Worm (Caenorhabditis elegans) whole organism, young adult: Measurements from ENCODE around the gene twk-32.

Experiments used
- F10E7.11 ChIP-seq: sonication (generic microtip); optimal IDR thresholded peaks from 2 replicates; lab custom pipeline; 2017; ENCODE audit warnings: mild to moderate bottlenecking, missing genetic modification characterization, moderate library complexity, missing compliant biosample characterization
- F39B2.1 ChIP-seq: fragments of 200-800 bp; sonication (Bioruptor generic); IDR thresholded peaks from 2 replicates; pipeline ENCODE4 v1.3.6; 2022; ENCODE audit warnings: missing genetic modification reagents, missing genetic modification characterization, missing compliant biosample characterization
- athp-1 ChIP-seq: sonication (generic microtip); optimal IDR thresholded peaks from 2 replicates; lab custom pipeline; 2017; ENCODE audit warnings: mild to moderate bottlenecking, missing genetic modification characterization, missing compliant biosample characterization
- ccch-3 ChIP-seq: fragments of 200-800 bp; sonication (Bioruptor generic); optimal IDR thresholded peaks from 2 replicates; lab custom pipeline; 2018; ENCODE audit warnings: mild to moderate bottlenecking, missing genetic modification characterization, missing compliant biosample characterization
- ceh-40 ChIP-seq: fragments of 200-800 bp; sonication (Bioruptor generic); IDR thresholded peaks from 2 replicates; pipeline ENCODE4 v1.3.6; 2022; ENCODE audit warnings: missing genetic modification characterization, missing compliant biosample characterization
- ets-4 ChIP-seq: fragments of 200-800 bp; sonication (Bioruptor generic); optimal IDR thresholded peaks from 2 replicates; lab custom pipeline; 2018; ENCODE audit warnings: mild to moderate bottlenecking, missing genetic modification characterization, missing compliant biosample characterization
- fkh-3 ChIP-seq: sonication (generic microtip); optimal IDR thresholded peaks from 2 replicates; lab custom pipeline; 2016; ENCODE audit warnings: mild to moderate bottlenecking, missing genetic modification characterization, missing compliant biosample characterization
- madf-10 ChIP-seq: sonication (generic microtip); optimal IDR thresholded peaks from 2 replicates; lab custom pipeline; 2016; ENCODE audit warnings: mild to moderate bottlenecking, missing genetic modification characterization, missing compliant biosample characterization
- mel-28 ChIP-seq: sonication (generic microtip); optimal IDR thresholded peaks from 2 replicates; lab custom pipeline; 2016; ENCODE audit warnings: borderline replicate concordance, mild to moderate bottlenecking, missing genetic modification characterization, missing compliant biosample characterization
- snpc-1.3 ChIP-seq: sonication (generic microtip); optimal IDR thresholded peaks from 2 replicates; lab custom pipeline; 2017; ENCODE audit warnings: missing genetic modification characterization, mild to moderate bottlenecking, missing compliant biosample characterization, antibody characterized with exemption, moderate library complexity, missing genotype, missing genetic modification reagents; ENCODE audit not compliant: insufficient read depth
- snpc-4 ChIP-seq, 5 experiments: fragments of 150-350 bp in 1 of 5; sonication (generic microtip) in 4 of 5; optimal IDR thresholded peaks; 2 replicates each; lab custom pipeline; 2014 to 2018; ENCODE audit warnings: missing genetic modification characterization in 5 of 5, missing biosample characterization in 3 of 5, antibody characterized with exemption in 2 of 5, mild to moderate bottlenecking in 2 of 5, missing compliant biosample characterization in 2 of 5, missing genotype in 2 of 5, moderate library complexity in 2 of 5, missing genetic modification reagents in 1 of 5

- TF ChIP-seq ccch-3 (GFP tag; lab: Kevin White, UChicago) (no peak), snpc-4 (GFP tag; optimal IDR thresholded peaks at IDR 0.05; lab: Kevin White, UChicago) (no peak), snpc-4 (tag; optimal IDR thresholded peaks at IDR 0.05; lab: Kevin White, UChicago) (no peak), madf-10 (tag; lab: Kevin White, UChicago) (no peak), fkh-3 (tag; lab: Kevin White, UChicago) (no peak), mel-28 (tag; lab: Kevin White, UChicago) (no peak), ceh-40 (GFP tag; lab: Robert Waterston, UW) (no peak), ets-4 (GFP tag; lab: Kevin White, UChicago) (no peak), F10E7.11 (tag; lab: Kevin White, UChicago) (no peak), snpc-1.3 (tag; lab: Kevin White, UChicago) (no peak), athp-1 (tag; lab: Kevin White, UChicago) (no peak), F39B2.1 (no peak)
These were observed 20.9 kb upstream of the twk-32 start, which contains the start of gene F53C11.1 for ce11 chrV:13775529-13775928.
